Worm (Caenorhabditis elegans): Measurements from ENCODE around the gene ver-4.
A peak's percentile ranks its signal among the peaks of the same experiment; 100 is the strongest.

The ver-4 gene

DNA sequence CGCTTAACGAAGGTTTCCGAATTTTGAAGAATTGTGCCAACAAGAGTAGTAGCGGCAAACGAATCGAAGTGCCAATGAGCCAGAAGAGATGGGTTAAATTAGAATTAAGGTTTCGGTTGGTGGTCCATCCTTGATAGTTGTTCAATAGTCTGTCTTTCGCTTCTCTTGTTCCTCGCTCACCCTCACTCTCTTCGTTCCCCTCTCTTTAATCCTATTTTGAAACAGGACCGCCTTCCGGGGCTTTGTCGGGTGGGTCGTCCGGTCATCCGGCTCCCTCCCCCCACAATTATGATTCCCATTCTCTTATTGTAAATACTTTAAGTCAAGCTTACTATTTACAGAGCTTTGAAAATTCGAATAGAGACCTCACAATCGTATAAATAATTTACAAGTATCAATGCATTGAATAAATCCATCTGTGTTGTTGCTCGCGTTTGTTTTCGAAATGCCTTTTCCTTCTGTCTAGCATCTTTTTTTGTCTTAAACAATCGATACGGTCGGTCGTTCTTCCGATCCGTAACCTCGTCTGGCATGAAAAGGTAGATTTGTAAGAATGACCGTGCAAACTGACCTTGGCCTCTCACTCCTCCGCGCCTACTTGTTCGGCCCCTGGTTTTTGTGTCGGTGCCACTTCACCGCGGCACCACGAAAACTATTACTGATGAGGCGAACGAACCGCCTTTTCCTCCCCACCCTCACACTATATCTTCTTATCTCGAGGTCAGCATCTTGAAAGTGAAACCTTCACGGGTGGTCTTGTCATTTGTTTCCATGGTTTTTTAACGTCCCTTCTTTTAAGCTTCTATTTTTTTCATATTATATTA, 51.2 kb downstream of the ver-4 start:
- TF ChIP-seq C04F5.9 (tag; optimal IDR thresholded peaks at IDR 0.05): no peak
- TF ChIP-seq lin-14 (GFP tag; optimal IDR thresholded peaks at IDR 0.05): peak; percentile 32
- TF ChIP-seq lir-3 (tag; optimal IDR thresholded peaks at IDR 0.05; ENCODE audit: poor library complexity): no peak
- no peak for TF ChIP-seq sup-37 (GFP tag; optimal IDR thresholded peaks at IDR 0.05)
- no peak for TF ChIP-seq tbx-2 (tag; optimal IDR thresholded peaks at IDR 0.05)
- no peak for TF ChIP-seq aly-2 (tag; optimal IDR thresholded peaks at IDR 0.05)
- TF ChIP-seq nhr-85 (tag): peak; percentile 76
- no peak for TF ChIP-seq efl-1 (optimal IDR thresholded peaks at IDR 0.05)
- peak in 1 of 2 experiments; percentile 54 for TF ChIP-seq efl-1 (GFP tag; optimal IDR thresholded peaks at IDR 0.05 in 1 of 2)
- TF ChIP-seq unc-98 (GFP tag; IDR thresholded peaks at IDR 0.05): no peak
- no peak for TF ChIP-seq sptf-1 (tag; optimal IDR thresholded peaks at IDR 0.05)
- no peak for TF ChIP-seq dsc-1 (tag; optimal IDR thresholded peaks at IDR 0.05)
- peak; percentile 91 for TF ChIP-seq blmp-1 (tag; optimal IDR thresholded peaks at IDR 0.05)
- TF ChIP-seq lin-39 (tag; optimal IDR thresholded peaks at IDR 0.05): no peak
- TF ChIP-seq zag-1 (tag; optimal IDR thresholded peaks at IDR 0.05): no peak
- no peak for TF ChIP-seq aha-1 (tag; optimal IDR thresholded peaks at IDR 0.05)

DNA sequence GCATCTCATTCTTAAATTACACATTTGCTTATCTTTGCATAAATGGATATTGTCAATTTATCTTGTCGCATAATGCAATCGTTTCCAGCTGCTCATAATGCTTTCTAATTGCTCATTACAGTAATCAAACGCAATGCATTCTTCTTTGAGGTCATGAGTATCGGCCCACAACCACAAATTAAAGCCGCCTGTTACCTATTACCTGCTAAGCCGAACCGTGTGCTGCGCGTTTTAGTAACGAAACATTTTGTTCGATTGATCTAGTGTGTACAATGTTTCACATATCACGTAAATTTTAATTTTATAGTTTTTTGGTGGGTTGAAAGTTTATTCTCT, 51.8 kb downstream of the ver-4 start:
- TF ChIP-seq egl-13 (tag; optimal IDR thresholded peaks at IDR 0.05) (no peak), F16B12.6 (tag; optimal IDR thresholded peaks at IDR 0.05) (no peak), tlp-1 (tag; optimal IDR thresholded peaks at IDR 0.05) (no peak), egl-27 (tag; optimal IDR thresholded peaks at IDR 0.05) (no peak), dsc-1 (tag; optimal IDR thresholded peaks at IDR 0.05) (peak; percentile 63), ceh-88 (GFP tag; IDR thresholded peaks at IDR 0.05) (no peak), nhr-19 (GFP tag; conservative IDR thresholded peaks at IDR 0.05) (no peak), nhr-12 (tag; optimal IDR thresholded peaks at IDR 0.05) (no peak)

DNA sequence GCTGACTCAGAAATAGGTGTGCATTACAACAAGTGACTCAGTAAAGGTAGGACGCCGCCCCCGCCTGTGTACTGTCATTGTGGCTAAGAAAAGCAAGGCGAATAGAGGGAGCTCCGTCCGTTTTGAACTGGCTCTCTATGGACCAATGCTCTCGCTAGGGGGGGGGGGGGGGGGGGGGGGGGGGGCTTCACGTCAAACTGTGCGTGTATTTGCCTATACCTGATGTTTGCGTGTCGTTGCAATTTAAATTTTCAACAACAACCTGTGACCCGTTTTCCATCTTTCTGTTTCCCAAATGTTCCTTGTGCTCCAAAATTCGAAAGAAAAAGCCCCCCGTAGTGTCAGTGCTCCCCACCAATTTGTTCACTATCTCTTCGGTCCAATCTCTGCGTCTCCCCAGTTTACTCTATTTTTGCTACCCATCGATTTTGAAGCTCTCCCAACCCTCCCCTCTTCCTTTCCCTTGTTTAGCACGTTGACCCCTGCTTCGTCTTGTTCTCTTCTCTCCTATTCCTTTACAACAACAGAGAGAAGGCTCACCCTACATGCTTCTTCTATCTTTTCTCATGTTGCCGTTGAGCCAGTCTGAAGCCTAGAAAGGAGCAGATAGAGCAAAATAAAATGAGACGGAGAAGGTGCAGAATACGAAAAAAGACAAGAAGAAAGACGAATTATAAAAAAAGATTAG, 52.4 kb downstream of the ver-4 start:
- no peak for TF ChIP-seq unc-62 (GFP tag; optimal IDR thresholded peaks at IDR 0.05)
- TF ChIP-seq pag-3 (tag; optimal IDR thresholded peaks at IDR 0.05; ENCODE audit: borderline replicate concordance, insufficient read depth): no peak
- TF ChIP-seq nhr-47 (tag; optimal IDR thresholded peaks at IDR 0.05): peak; percentile 40
- no peak for TF ChIP-seq fos-1 (tag; optimal IDR thresholded peaks at IDR 0.05)
- TF ChIP-seq mep-1 (tag; optimal IDR thresholded peaks at IDR 0.05): peak; percentile 12
- no peak for TF ChIP-seq zip-4 (GFP tag; optimal IDR thresholded peaks at IDR 0.05)
- TF ChIP-seq efl-1 (optimal IDR thresholded peaks at IDR 0.05): no peak
- no peak for TF ChIP-seq efl-1 (GFP tag; optimal IDR thresholded peaks at IDR 0.05 in 1 of 2)
- no peak for TF ChIP-seq tlp-1 (tag; optimal IDR thresholded peaks at IDR 0.05)
- TF ChIP-seq mdl-1 (tag; optimal IDR thresholded peaks at IDR 0.05): no peak
- TF ChIP-seq nhr-90 (tag; optimal IDR thresholded peaks at IDR 0.05; ENCODE audit: poor library complexity): no peak
- no peak for TF ChIP-seq efl-3 (GFP tag; optimal IDR thresholded peaks at IDR 0.05)
- TF ChIP-seq ets-5 (GFP tag; IDR thresholded peaks at IDR 0.05): no peak
- no peak for TF ChIP-seq ceh-90 (tag; optimal IDR thresholded peaks at IDR 0.05)
- no peak for TF ChIP-seq unc-98 (GFP tag; IDR thresholded peaks at IDR 0.05)
- TF ChIP-seq unc-86 (tag; optimal IDR thresholded peaks at IDR 0.05): peak; percentile 19
- no peak for TF ChIP-seq C16A3.4 (tag; optimal IDR thresholded peaks at IDR 0.05)
- TF ChIP-seq nhr-71 (tag; optimal IDR thresholded peaks at IDR 0.05): peak; percentile 35
- peak; percentile 27 for TF ChIP-seq fkh-8 (tag; optimal IDR thresholded peaks at IDR 0.05)
- TF ChIP-seq nhr-237 (tag; optimal IDR thresholded peaks at IDR 0.05): no peak
- no peak for TF ChIP-seq jun-1 (tag; optimal IDR thresholded peaks at IDR 0.05)
- no peak for TF ChIP-seq Y116A8C.19 (tag; optimal IDR thresholded peaks at IDR 0.05; ENCODE audit: borderline replicate concordance)
- TF ChIP-seq nhr-28 (tag; optimal IDR thresholded peaks at IDR 0.05): no peak
- no peak for TF ChIP-seq vab-15 (tag; optimal IDR thresholded peaks at IDR 0.05)
- TF ChIP-seq fkh-10 (GFP tag; optimal IDR thresholded peaks at IDR 0.05): peak; percentile 72
- TF ChIP-seq dsc-1 (tag; optimal IDR thresholded peaks at IDR 0.05): peak; percentile 6
- TF ChIP-seq nhr-77 (tag; optimal IDR thresholded peaks at IDR 0.05): no peak
- no peak for TF ChIP-seq zag-1 (tag; optimal IDR thresholded peaks at IDR 0.05)
- TF ChIP-seq mef-2 (tag; optimal IDR thresholded peaks at IDR 0.05): no peak
- no peak for TF ChIP-seq snpc-4 (tag; optimal IDR thresholded peaks at IDR 0.05)
- TF ChIP-seq nhr-20 (tag; optimal IDR thresholded peaks at IDR 0.05): peak; percentile 4

Measured in whole organism, L1 larva.